Fruit fly (Drosophila melanogaster) whole organism, wandering third instar larva: ENCODE results near the gene Lcp65Aa.

ENCODE experiments used
- Abd-B ChIP-seq: fragments of >200 bp; optimal IDR thresholded peaks from 2 replicates; lab custom pipeline; 2017; ENCODE audit warnings: missing biosample characterization, missing genetic modification characterization
- CG32264 ChIP-seq: fragments of 200-800 bp; sonication (Bioruptor generic); optimal IDR thresholded peaks from 2 replicates; lab custom pipeline; 2016; ENCODE audit warnings: missing biosample characterization, missing genetic modification characterization
- CG9705 ChIP-seq: fragments of 200-800 bp; sonication (Bioruptor generic); optimal IDR thresholded peaks from 2 replicates; lab custom pipeline; 2018; ENCODE audit warnings: missing biosample characterization, mild to moderate bottlenecking, missing genetic modification characterization
- CrebA ChIP-seq: fragments of 200-800 bp; sonication (Bioruptor generic); optimal IDR thresholded peaks from 2 replicates; lab custom pipeline; 2016; ENCODE audit warnings: missing biosample characterization, mild to moderate bottlenecking, missing genetic modification characterization, borderline replicate concordance
- Dfd ChIP-seq: fragments of >200 bp; optimal IDR thresholded peaks from 2 replicates; lab custom pipeline; 2017; ENCODE audit warnings: missing biosample characterization, missing genetic modification characterization
- Dif ChIP-seq: fragments of 200-275, 200-300 bp; sonication (Bioruptor generic); optimal IDR thresholded peaks from 2 replicates; lab custom pipeline; 2018; ENCODE audit warnings: missing biosample characterization, missing genetic modification characterization; ENCODE audit not compliant: partially characterized antibody
- GATAd ChIP-seq: sonication (Bioruptor generic); optimal IDR thresholded peaks from 2 replicates; lab custom pipeline; 2016; ENCODE audit warnings: missing biosample characterization, missing genetic modification characterization
- HLH106 ChIP-seq: fragments of 200-800 bp; optimal IDR thresholded peaks from 3 replicates; lab custom pipeline; 2019; ENCODE audit warnings: missing biosample characterization, mild to moderate bottlenecking, missing genetic modification characterization, moderate library complexity
- Hnf4 ChIP-seq: fragments of 200-800 bp; sonication (Bioruptor generic); optimal IDR thresholded peaks from 2 replicates; lab custom pipeline; 2016; ENCODE audit warnings: missing biosample characterization, mild to moderate bottlenecking, missing genetic modification characterization
- Hr78 ChIP-seq: fragments of >200 bp; optimal IDR thresholded peaks from 2 replicates; lab custom pipeline; 2017; ENCODE audit warnings: missing biosample characterization, missing genetic modification characterization
- Hr83 ChIP-seq: fragments of 200-300 bp; sonication (Bioruptor generic); optimal IDR thresholded peaks from 2 replicates; lab custom pipeline; 2016; ENCODE audit warnings: missing biosample characterization, mild to moderate bottlenecking, missing genetic modification characterization, moderate library complexity; ENCODE audit not compliant: poor library complexity, severe bottlenecking
- Jra ChIP-seq: sonication (Bioruptor generic); optimal IDR thresholded peaks from 2 replicates; lab custom pipeline; 2016; ENCODE audit warnings: missing biosample characterization, missing genetic modification characterization
- Myc ChIP-seq: fragments of >200 bp; optimal IDR thresholded peaks from 2 replicates; lab custom pipeline; 2017
- N ChIP-seq: fragments of >200 bp; optimal IDR thresholded peaks from 2 replicates; lab custom pipeline; 2018; ENCODE audit warnings: missing biosample characterization, missing external identifiers, missing genetic modification characterization
- OdsH ChIP-seq: fragments of 200-800 bp; sonication (Bioruptor generic); optimal IDR thresholded peaks from 2 replicates; lab custom pipeline; 2016; ENCODE audit warnings: missing biosample characterization, mild to moderate bottlenecking, missing genetic modification characterization
- Rel ChIP-seq, 2 experiments: fragments of 200-800 bp; sonication (Bioruptor generic) in 1 of 2; optimal IDR thresholded peaks; 2 replicates in 1 of 2; 3 replicates in 1 of 2; lab custom pipeline; 2016 to 2019; ENCODE audit warnings: mild to moderate bottlenecking in 2 of 2, missing biosample characterization in 2 of 2, missing genetic modification characterization in 2 of 2, moderate library complexity in 1 of 2
- Vsx2 ChIP-seq: fragments of 200-300, 225-300 bp; sonication (Bioruptor generic); optimal IDR thresholded peaks from 2 replicates; lab custom pipeline; 2018; ENCODE audit warnings: missing biosample characterization, missing genetic modification characterization; ENCODE audit not compliant: partially characterized antibody
- br ChIP-seq: fragments of 200-800 bp; sonication (Bioruptor generic); optimal IDR thresholded peaks from 2 replicates; lab custom pipeline; 2016; ENCODE audit warnings: missing biosample characterization, missing genetic modification characterization
- brk ChIP-seq: fragments of 200-800 bp; sonication (Bioruptor generic); optimal IDR thresholded peaks from 2 replicates; lab custom pipeline; 2016; ENCODE audit warnings: missing biosample characterization, mild to moderate bottlenecking, missing genetic modification characterization
- dl ChIP-seq, 2 experiments: fragments of 175-275, 200-275 bp in 1 of 2; fragments of 200-275 bp in 1 of 2; sonication (Bioruptor generic); optimal IDR thresholded peaks; lab custom pipeline; 2018; ENCODE audit warnings: mild to moderate bottlenecking in 2 of 2, missing biosample characterization in 2 of 2, missing genetic modification characterization in 2 of 2, moderate library complexity in 2 of 2; ENCODE audit not compliant: partially characterized antibody in 2 of 2, insufficient read depth in 1 of 2
- dmrt93B ChIP-seq: fragments of 200-800 bp; sonication (Bioruptor generic); optimal IDR thresholded peaks from 2 replicates; lab custom pipeline; 2018; ENCODE audit warnings: missing biosample characterization, mild to moderate bottlenecking, missing genetic modification characterization
- dsf ChIP-seq: sonication (Bioruptor generic); optimal IDR thresholded peaks from 2 replicates; lab custom pipeline; 2016; ENCODE audit warnings: missing biosample characterization, missing genetic modification characterization, borderline replicate concordance
- foxo ChIP-seq, 2 experiments: fragments of 200-800 bp; sonication (Bioruptor generic); optimal IDR thresholded peaks; 2 replicates in 1 of 2; 3 replicates in 1 of 2; lab custom pipeline; 2016 to 2017; ENCODE audit warnings: missing biosample characterization in 2 of 2, missing genetic modification characterization in 2 of 2
- fru ChIP-seq: fragments of 200-800 bp; sonication (Bioruptor generic); optimal IDR thresholded peaks from 3 replicates; lab custom pipeline; 2016; ENCODE audit warnings: missing biosample characterization, mild to moderate bottlenecking, missing genetic modification characterization
- h ChIP-seq: fragments of 200-800 bp; sonication (Bioruptor generic); optimal IDR thresholded peaks from 3 replicates; lab custom pipeline; 2016; ENCODE audit warnings: missing biosample characterization, mild to moderate bottlenecking, missing genetic modification characterization
- jim ChIP-seq: fragments of 175-275, 200-325 bp; sonication (Bioruptor generic); optimal IDR thresholded peaks from 2 replicates; lab custom pipeline; 2016; ENCODE audit warnings: missing biosample characterization, mild to moderate bottlenecking, missing genetic modification characterization
- lola ChIP-seq: fragments of >200 bp; optimal IDR thresholded peaks from 2 replicates; lab custom pipeline; 2017; ENCODE audit warnings: missing biosample characterization, missing genetic modification characterization
- pan ChIP-seq: fragments of >200 bp; optimal IDR thresholded peaks from 2 replicates; lab custom pipeline; 2017
- psq ChIP-seq: fragments of 200-800 bp; sonication (Bioruptor generic); optimal IDR thresholded peaks from 3 replicates; lab custom pipeline; 2017; ENCODE audit warnings: missing biosample characterization, mild to moderate bottlenecking, missing genetic modification characterization, moderate library complexity
- rgr ChIP-seq: fragments of 200-800 bp; sonication (Bioruptor generic); optimal IDR thresholded peaks from 3 replicates; lab custom pipeline; 2016; ENCODE audit warnings: missing biosample characterization, mild to moderate bottlenecking, missing genetic modification characterization
- sage ChIP-seq: fragments of 200-800 bp; sonication (Bioruptor generic); optimal IDR thresholded peaks from 2 replicates; lab custom pipeline; 2016; ENCODE audit warnings: missing biosample characterization, mild to moderate bottlenecking, missing genetic modification characterization
- sv ChIP-seq: fragments of 200-800 bp; sonication (Bioruptor generic); optimal IDR thresholded peaks from 3 replicates; lab custom pipeline; 2016; ENCODE audit warnings: missing biosample characterization, missing genetic modification characterization
- tai ChIP-seq: sonication (Bioruptor generic); optimal IDR thresholded peaks from 2 replicates; lab custom pipeline; 2016; ENCODE audit warnings: missing biosample characterization, missing genetic modification characterization
- usp ChIP-seq: fragments of >200 bp; optimal IDR thresholded peaks from 2 replicates; lab custom pipeline; 2017; ENCODE audit warnings: missing biosample characterization, missing genetic modification characterization
- woc ChIP-seq: sonication (Bioruptor generic); optimal IDR thresholded peaks from 2 replicates; lab custom pipeline; 2016; ENCODE audit warnings: missing biosample characterization, mild to moderate bottlenecking, missing genetic modification characterization

Gene Lcp65Aa

dm6 chr3L:6157327-6158032, 6.4 kb downstream of the Lcp65Aa start, which contains the start of gene CG13297:
CG13297 (minus strand) TSS chr3L:6157377.
- TF ChIP-seq jim (no peak), dmrt93B (GFP tag; lab: Kevin White, UChicago) (no peak), sage (GFP tag; lab: Kevin White, UChicago) (no peak), dsf (GFP tag; lab: Kevin White, UChicago) (no peak), Myc (lab: Kevin White, UChicago) (no peak), Hnf4 (no peak), brk (GFP tag; lab: Kevin White, UChicago) (no peak), sv (GFP tag; lab: Kevin White, UChicago) (no peak), Jra (GFP tag; lab: Kevin White, UChicago) (no peak), HLH106 (tag; lab: Kevin White, UChicago) (no peak), h (GFP tag; lab: Kevin White, UChicago) (no peak), Dif (GFP tag; lab: Kevin White, UChicago) (no peak), Hr78 (no peak), CrebA (GFP tag; lab: Kevin White, UChicago) (no peak), Hr83 (no peak)

DNA sequence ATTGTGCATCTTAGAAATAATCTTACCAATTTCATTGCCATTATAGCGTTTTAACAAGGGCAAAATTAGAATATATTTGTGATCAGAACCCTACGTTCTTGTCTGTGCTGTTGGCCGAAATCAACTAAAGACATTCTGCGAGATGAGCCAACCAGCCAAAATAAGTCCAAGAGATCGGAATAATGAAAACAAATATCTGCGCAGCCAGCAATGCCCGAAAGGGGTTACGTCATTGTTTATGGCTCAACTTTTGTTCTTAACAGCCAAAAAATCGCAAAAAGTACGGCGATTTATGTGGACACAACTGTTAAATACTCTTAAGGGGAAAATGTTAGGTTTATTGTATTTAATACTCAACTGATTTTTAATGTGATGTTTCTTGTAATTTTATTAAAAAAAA, 7.4 kb downstream of the Lcp65Aa start, which contains the start of gene Cpr65Ay:
Gene Cpr65Ay, minus strand, starts transcription at position 101 of the 400 bp plus-strand sequence.
- no peak for TF ChIP-seq Myc (lab: Kevin White, UChicago)
- no peak for TF ChIP-seq Hnf4
- no peak for TF ChIP-seq sv (GFP tag; lab: Kevin White, UChicago)
- TF ChIP-seq foxo (GFP tag; optimal IDR thresholded peaks at IDR 0.05; lab: Kevin White, UChicago) = no peak
- no peak for TF ChIP-seq dmrt93B (GFP tag; lab: Kevin White, UChicago)
- no peak for TF ChIP-seq dl (GFP tag; optimal IDR thresholded peaks at IDR 0.05; lab: Kevin White, UChicago; ENCODE audit: insufficient read depth in 1 of 2, partially characterized antibody in 2 of 2)
- no peak for TF ChIP-seq tai (GFP tag; lab: Kevin White, UChicago)
- no peak for TF ChIP-seq Abd-B (GFP tag; lab: Kevin White, UChicago)
- TF ChIP-seq Dfd (GFP tag; lab: Kevin White, UChicago) = no peak
- no peak for TF ChIP-seq Vsx2 (GFP tag; lab: Kevin White, UChicago)
- TF ChIP-seq Dif (GFP tag; lab: Kevin White, UChicago) = no peak
- TF ChIP-seq fru (GFP tag; lab: Kevin White, UChicago) = no peak
- no peak for TF ChIP-seq usp
- TF ChIP-seq Hr83 = no peak

- TF ChIP-seq OdsH (no peak), sage (GFP tag; lab: Kevin White, UChicago) (no peak), Dfd (GFP tag; lab: Kevin White, UChicago) (no peak), Abd-B (GFP tag; lab: Kevin White, UChicago) (no peak), lola (GFP tag; lab: Kevin White, UChicago) (no peak), pan (lab: Kevin White, UChicago) (no peak), dl (GFP tag; optimal IDR thresholded peaks at IDR 0.05; lab: Kevin White, UChicago; ENCODE audit: insufficient read depth in 1 of 2, partially characterized antibody in 2 of 2) (no peak), Hr78 (no peak), N (GFP tag; lab: Kevin White, UChicago) (no peak), Myc (lab: Kevin White, UChicago) (no peak), psq (GFP tag; lab: Kevin White, UChicago) (no peak), woc (no peak), Rel (GFP tag; optimal IDR thresholded peaks at IDR 0.05; lab: Kevin White, UChicago) (no peak), Rel (tag; optimal IDR thresholded peaks at IDR 0.05; lab: Kevin White, UChicago) (no peak), dmrt93B (GFP tag; lab: Kevin White, UChicago) (no peak), GATAd (GFP tag; lab: Kevin White, UChicago) (no peak), CG9705 (no peak), Hr83 (no peak), tai (GFP tag; lab: Kevin White, UChicago) (no peak), Dif (GFP tag; lab: Kevin White, UChicago) (no peak)
Observed at dm6 chr3L:6159863-6160262, 8.8 kb downstream of the Lcp65Aa start.

dm6 chr3L:6160514-6160913, 9.4 kb downstream of the Lcp65Aa start, which contains the start of gene Cpr65Az:
Cpr65Az (plus strand) TSS chr3L:6160814.
- TF ChIP-seq Hnf4 (no peak), Myc (lab: Kevin White, UChicago) (no peak), CrebA (GFP tag; lab: Kevin White, UChicago) (no peak), Vsx2 (GFP tag; lab: Kevin White, UChicago) (no peak), CG9705 (no peak), CG32264 (GFP tag; lab: Kevin White, UChicago) (no peak), sage (GFP tag; lab: Kevin White, UChicago) (no peak), dsf (GFP tag; lab: Kevin White, UChicago) (no peak), Jra (GFP tag; lab: Kevin White, UChicago) (no peak), HLH106 (tag; lab: Kevin White, UChicago) (no peak), dmrt93B (GFP tag; lab: Kevin White, UChicago) (no peak), br (GFP tag; lab: Kevin White, UChicago) (no peak), Hr83 (no peak), pan (lab: Kevin White, UChicago) (no peak), psq (GFP tag; lab: Kevin White, UChicago) (no peak), rgr (GFP tag; lab: Kevin White, UChicago) (no peak), lola (GFP tag; lab: Kevin White, UChicago) (no peak)
